Worm (Caenorhabditis elegans): Measurements from ENCODE around the gene cki-2.

ce11 chrII:7812332-7812731, 4.0 kb upstream of the cki-2 start:
- TF ChIP-seq lim-7 (GFP tag; IDR thresholded peaks at IDR 0.05) (no peak), T20F7.1 (GFP tag; optimal IDR thresholded peaks at IDR 0.05) (no peak), skn-1 (tag; optimal IDR thresholded peaks at IDR 0.05) (no peak), lin-13 (GFP tag; optimal IDR thresholded peaks at IDR 0.05) (no peak), ama-1 (optimal IDR thresholded peaks at IDR 0.05) (no peak)
